Worm (Caenorhabditis elegans) whole organism, L4/young adult: ENCODE measurements around the gene C28C12.12.
A peak's percentile ranks its signal among the peaks of the same experiment; 100 is the strongest.

Experiments
- W03F9.2 ChIP-seq: fragments of 150-350 bp; optimal IDR thresholded peaks from 2 replicates; lab custom pipeline; 2014; ENCODE audit warnings: missing biosample characterization, missing genetic modification characterization
- dao-5 ChIP-seq: sonication (generic microtip); optimal IDR thresholded peaks from 2 replicates; lab custom pipeline; 2016; ENCODE audit warnings: missing genotype, missing genetic modification characterization, moderate library complexity, missing compliant biosample characterization
- him-1 ChIP-seq: sonication (generic microtip); optimal IDR thresholded peaks from 2 replicates; lab custom pipeline; 2016; ENCODE audit warnings: missing genotype, missing genetic modification reagents, missing genetic modification characterization, missing compliant biosample characterization

C28C12.12 gene

ce11 chrIV:8496263-8496662 is at the start of gene C28C12.12:
Gene C28C12.12 (minus strand): TSS chrIV:8496363.
- TF ChIP-seq him-1 (tag; lab: Kevin White, UChicago) (no peak), dao-5 (tag; lab: Kevin White, UChicago) (no peak), W03F9.2 (no peak)

- no peak for TF ChIP-seq W03F9.2
- no peak for TF ChIP-seq him-1 (tag; lab: Kevin White, UChicago)
- no peak for TF ChIP-seq dao-5 (tag; lab: Kevin White, UChicago)
Measured at ce11 chrIV:8542272-8542671, 46.1 kb upstream of the C28C12.12 start.

ce11 chrIV:8540268-8540667 is 44.1 kb upstream of the C28C12.12 start:
- TF ChIP-seq W03F9.2 (no peak), him-1 (tag; lab: Kevin White, UChicago) (no peak), dao-5 (tag; lab: Kevin White, UChicago) (no peak)

ce11 chrIV:8539645-8540044 is 43.5 kb upstream of the C28C12.12 start:
- no peak for TF ChIP-seq him-1 (tag; lab: Kevin White, UChicago)
- TF ChIP-seq dao-5 (tag; lab: Kevin White, UChicago), result no peak
- TF ChIP-seq W03F9.2, result no peak

ce11 chrIV:8538659-8539173 is 42.6 kb upstream of the C28C12.12 start, which contains the start of gene hyl-1:
Gene hyl-1 (plus strand): TSS chrIV:8539123.
- TF ChIP-seq dao-5 (tag; lab: Kevin White, UChicago), result no peak
- no peak for TF ChIP-seq W03F9.2
- TF ChIP-seq him-1 (tag; lab: Kevin White, UChicago), result no peak

ce11 chrIV:8538011-8538658 is 42.0 kb upstream of the C28C12.12 start:
- TF ChIP-seq him-1 (tag; lab: Kevin White, UChicago) (no peak), W03F9.2 (no peak), dao-5 (tag; lab: Kevin White, UChicago) (no peak)

ce11 chrIV:8535946-8536345 is 39.8 kb upstream of the C28C12.12 start:
- TF ChIP-seq dao-5 (tag; lab: Kevin White, UChicago), result no peak
- no peak for TF ChIP-seq W03F9.2
- TF ChIP-seq him-1 (tag; lab: Kevin White, UChicago), result no peak

- peak; percentile 23 for TF ChIP-seq W03F9.2
- TF ChIP-seq him-1 (tag; lab: Kevin White, UChicago), result no peak
- TF ChIP-seq dao-5 (tag; lab: Kevin White, UChicago), result no peak
Measured at ce11 chrIV:8534997-8535414, 38.8 kb upstream of the C28C12.12 start.

- TF ChIP-seq W03F9.2 (no peak), dao-5 (tag; lab: Kevin White, UChicago) (no peak), him-1 (tag; lab: Kevin White, UChicago) (no peak)
Measured at ce11 chrIV:8534189-8534588, 38.0 kb upstream of the C28C12.12 start.

ce11 chrIV:8532796-8533195 is 36.6 kb upstream of the C28C12.12 start:
- TF ChIP-seq him-1 (tag; lab: Kevin White, UChicago) (no peak), dao-5 (tag; lab: Kevin White, UChicago) (no peak), W03F9.2 (no peak)

ce11 chrIV:8532024-8532423 is 35.9 kb upstream of the C28C12.12 start:
- TF ChIP-seq W03F9.2, result no peak

- TF ChIP-seq W03F9.2, result peak; percentile 46
- no peak for TF ChIP-seq him-1 (tag; lab: Kevin White, UChicago)
Measured at ce11 chrIV:8530042-8531027, 34.2 kb upstream of the C28C12.12 start.

ce11 chrIV:8529039-8529438 is 32.9 kb upstream of the C28C12.12 start:
- TF ChIP-seq W03F9.2 (no peak), him-1 (tag; lab: Kevin White, UChicago) (no peak), dao-5 (tag; lab: Kevin White, UChicago) (no peak)

- TF ChIP-seq him-1 (tag; lab: Kevin White, UChicago), result no peak
- no peak for TF ChIP-seq W03F9.2
- no peak for TF ChIP-seq dao-5 (tag; lab: Kevin White, UChicago)
Measured at ce11 chrIV:8528345-8528744, 32.2 kb upstream of the C28C12.12 start.
